Worm (Caenorhabditis elegans): ENCODE measurements around the gene C08H9.16.
A peak's percentile ranks its signal among the peaks of the same experiment; 100 is the strongest.

The C08H9.16 gene

DNA sequence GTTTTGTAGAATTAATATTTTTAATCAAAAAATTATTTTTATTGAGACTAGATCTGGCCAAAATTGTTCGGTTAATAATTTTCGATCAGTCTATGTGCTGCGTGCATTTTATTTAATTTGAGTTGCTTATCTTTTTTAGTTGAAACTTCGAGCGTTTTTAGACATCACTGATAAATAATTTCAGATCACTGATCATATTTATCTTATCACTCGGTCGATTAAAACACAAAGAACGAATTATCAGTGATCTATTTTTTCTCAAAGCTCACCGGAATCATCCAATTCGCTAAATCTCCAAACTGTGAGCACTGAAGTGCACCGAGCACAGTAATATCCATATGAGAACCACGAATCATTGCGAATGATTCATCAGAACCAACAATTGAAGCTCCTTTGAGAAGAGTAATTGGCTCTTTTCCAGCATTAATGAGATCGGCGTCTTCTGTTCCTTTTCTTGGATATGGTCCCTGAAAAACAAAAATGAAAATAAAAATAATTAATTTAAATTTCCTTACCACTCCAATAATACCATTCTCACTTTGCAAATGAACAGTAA, 42.5 kb downstream of the C08H9.16 start (continued):
- TF ChIP-seq F37D6.2 (tag; optimal IDR thresholded peaks at IDR 0.05) (no peak), F49E8.2 (tag; optimal IDR thresholded peaks at IDR 0.05; ENCODE audit: borderline replicate concordance) (no peak), nhr-10 (tag; optimal IDR thresholded peaks at IDR 0.05) (peak; percentile 3), daf-16 (GFP tag; optimal IDR thresholded peaks at IDR 0.05) (no peak), daf-16 (tag; optimal IDR thresholded peaks at IDR 0.05) (peak; percentile 56), attf-4 (tag; optimal IDR thresholded peaks at IDR 0.05) (no peak), mep-1 (tag; optimal IDR thresholded peaks at IDR 0.05) (peak; percentile 43), F10B5.3 (tag; optimal IDR thresholded peaks at IDR 0.05) (no peak), tra-1 (GFP tag; IDR thresholded peaks at IDR 0.05) (no peak), dmd-6 (GFP tag; IDR thresholded peaks at IDR 0.05) (peak; percentile 64), arid-1 (GFP tag; conservative IDR thresholded peaks at IDR 0.05) (no peak), ceh-20 (GFP tag; IDR thresholded peaks at IDR 0.05) (no peak), zfp-2 (tag; optimal IDR thresholded peaks at IDR 0.05) (no peak), tag-97 (GFP tag; IDR thresholded peaks at IDR 0.05) (no peak), ctbp-1 (GFP tag; IDR thresholded peaks at IDR 0.05) (no peak), Y5F2A.4 (GFP tag; optimal IDR thresholded peaks at IDR 0.05) (no peak), nhr-28 (tag; optimal IDR thresholded peaks at IDR 0.05) (peak; percentile 1), zag-1 (tag; optimal IDR thresholded peaks at IDR 0.05) (no peak), nhr-25 (tag; optimal IDR thresholded peaks at IDR 0.05; ENCODE audit: borderline replicate concordance, insufficient read depth) (peak; percentile 16), set-16 (GFP tag; IDR thresholded peaks at IDR 0.05) (no peak)

DNA sequence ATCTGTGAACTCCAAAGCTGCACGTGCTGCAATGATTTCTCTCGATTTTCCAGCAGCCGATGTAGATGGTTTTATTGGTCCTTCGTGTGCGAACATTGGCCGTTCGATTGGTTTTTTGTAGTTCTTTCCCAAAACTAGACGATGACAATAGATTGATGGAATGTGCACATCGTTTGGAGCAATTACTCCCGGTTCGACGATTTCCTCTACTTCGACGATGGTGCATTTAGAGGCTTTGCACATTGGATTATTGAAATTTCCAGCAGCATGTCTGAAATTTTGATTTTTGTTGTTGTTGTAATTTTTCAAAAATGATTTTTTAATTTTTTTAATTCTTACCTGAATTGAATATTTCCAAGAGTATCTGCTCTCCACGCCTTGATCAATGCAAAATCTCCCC, 43.1 kb downstream of the C08H9.16 start:
- TF ChIP-seq unc-62 (GFP tag; optimal IDR thresholded peaks at IDR 0.05 in 1 of 2) (peak in 1 of 2 experiments; percentile 55), unc-62 (tag; optimal IDR thresholded peaks at IDR 0.05) (no peak), daf-16 (GFP tag; optimal IDR thresholded peaks at IDR 0.05) (no peak), daf-16 (tag; optimal IDR thresholded peaks at IDR 0.05) (peak; percentile 21), F37D6.2 (tag; optimal IDR thresholded peaks at IDR 0.05) (no peak)

DNA sequence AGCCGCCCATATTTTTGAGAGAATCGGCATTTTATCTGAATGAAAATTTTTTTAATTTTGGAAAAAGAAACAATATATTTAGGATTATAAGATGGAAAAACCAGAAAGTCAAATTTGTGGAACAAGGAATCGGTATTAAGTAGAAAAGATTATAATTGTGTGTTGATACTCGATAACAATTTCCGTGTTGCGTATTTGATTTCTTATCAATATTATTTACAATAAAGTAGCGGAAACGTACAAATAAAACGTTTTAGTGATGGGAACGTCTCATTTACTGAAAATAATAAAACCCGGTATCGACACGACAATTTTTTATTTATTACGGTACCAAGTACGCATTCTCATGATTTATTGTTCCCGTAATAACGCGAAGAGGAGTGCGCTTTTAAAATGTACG, 44.3 kb downstream of the C08H9.16 start, which contains the start of gene C05C10.3:
TSS of gene C05C10.3 (minus strand) at position 35 of the 400 bp plus-strand sequence.
- TF ChIP-seq F44E2.7 (GFP tag; IDR thresholded peaks at IDR 0.05) (no peak), lsy-2 (tag; optimal IDR thresholded peaks at IDR 0.05) (no peak), madf-5 (GFP tag; IDR thresholded peaks at IDR 0.05) (no peak), zip-2 (tag; optimal IDR thresholded peaks at IDR 0.05) (no peak), spr-1 (tag; optimal IDR thresholded peaks at IDR 0.05) (no peak), nhr-28 (tag; optimal IDR thresholded peaks at IDR 0.05) (peak; percentile 2), snpc-4 (tag; optimal IDR thresholded peaks at IDR 0.05) (no peak), nhr-111 (GFP tag; optimal IDR thresholded peaks at IDR 0.05) (no peak), ceh-28 (tag; optimal IDR thresholded peaks at IDR 0.05) (no peak), daf-16 (GFP tag; optimal IDR thresholded peaks at IDR 0.05) (no peak), daf-16 (tag; optimal IDR thresholded peaks at IDR 0.05) (peak; percentile 82), lin-15B (tag; optimal IDR thresholded peaks at IDR 0.05) (no peak), nhr-77 (tag; optimal IDR thresholded peaks at IDR 0.05) (peak; percentile 35), ztf-11 (tag; optimal IDR thresholded peaks at IDR 0.05) (no peak), dve-1 (tag; optimal IDR thresholded peaks at IDR 0.05; ENCODE audit: insufficient read depth) (peak; percentile 24), nhr-237 (tag; optimal IDR thresholded peaks at IDR 0.05) (no peak), pqm-1 (tag; optimal IDR thresholded peaks at IDR 0.05) (peak; percentile 7), dpl-1 (GFP tag; optimal IDR thresholded peaks at IDR 0.05) (no peak), nhr-48 (tag; optimal IDR thresholded peaks at IDR 0.05) (no peak), lir-3 (tag; optimal IDR thresholded peaks at IDR 0.05) (no peak), ZK337.2 (GFP tag; IDR thresholded peaks at IDR 0.05) (no peak)

Measured in whole organism, L4 larva.